Worm (Caenorhabditis elegans) whole organism, L1 larva: Measurements from ENCODE around the gene taf-3.

Experiments used
- dpl-1 ChIP-seq, 3 experiments: fragments of 150-350 bp in 2 of 3; sonication (generic microtip) in 1 of 3; optimal IDR thresholded peaks; 2 replicates each; lab custom pipeline; 2014 to 2017; ENCODE audit warnings: missing biosample characterization in 3 of 3, missing genetic modification characterization in 3 of 3, missing genetic modification reagents in 3 of 3
- elt-3 ChIP-seq, 6 experiments: fragments of 150-350 bp in 1 of 6; sonication (generic microtip); optimal IDR thresholded peaks; 2 replicates each; lab custom pipeline; 2017 to 2018; ENCODE audit warnings: missing biosample characterization in 6 of 6, missing genetic modification characterization in 6 of 6, inconsistent platforms in 1 of 6
- snpc-4 ChIP-seq: fragments of 150-350 bp; optimal IDR thresholded peaks from 2 replicates; lab custom pipeline; 2014; ENCODE audit warnings: missing biosample characterization, missing genetic modification characterization
- unc-130 ChIP-seq: fragments of 150-350 bp; optimal IDR thresholded peaks from 2 replicates; lab custom pipeline; 2017; ENCODE audit warnings: missing biosample characterization, missing genetic modification characterization, inconsistent platforms

DNA sequence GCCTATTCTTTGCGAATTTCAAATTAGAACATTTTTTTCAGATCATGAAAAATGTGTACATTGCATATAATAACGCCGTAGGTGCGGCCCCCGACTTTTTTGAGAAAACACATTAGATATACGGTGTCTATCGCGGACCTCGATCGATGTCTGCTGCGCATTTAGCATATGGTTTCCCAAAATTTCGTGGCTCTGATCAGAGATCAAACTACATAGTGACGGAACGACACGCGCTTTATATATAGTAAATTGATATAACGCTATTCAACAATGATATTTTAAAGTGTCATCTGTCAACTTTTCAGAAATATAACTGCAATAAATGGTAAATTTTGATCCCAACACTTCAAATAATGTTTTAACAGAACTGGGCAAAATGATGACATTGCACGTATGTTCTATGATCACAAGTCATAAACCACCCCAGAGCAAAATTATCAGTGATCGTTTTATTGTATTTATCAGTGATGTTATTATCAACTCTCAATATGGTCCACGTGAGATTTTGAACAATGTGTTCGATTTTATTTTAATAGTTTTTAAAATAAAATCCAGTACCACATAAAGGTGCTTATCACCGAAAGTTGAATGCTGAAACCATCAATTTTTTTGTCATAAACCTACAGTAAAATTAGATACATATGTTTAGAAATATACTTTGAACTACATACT, 14.1 kb downstream of the taf-3 start:
- TF ChIP-seq unc-130 (no peak), snpc-4 (tag; lab: Kevin White, UChicago) (no peak), dpl-1 (GFP tag; optimal IDR thresholded peaks at IDR 0.05; lab: Kevin White, UChicago) (no peak), elt-3 (tag; optimal IDR thresholded peaks at IDR 0.05; lab: Kevin White, UChicago) (no peak)
